Worm (Caenorhabditis elegans) whole organism, late embryonic: ENCODE results near the gene R12B2.6.
A peak's percentile ranks its signal among the peaks of the same experiment; 100 is the strongest.

Source experiments
- C38D4.7 ChIP-seq: fragments of 200-800 bp; sonication (Bioruptor generic); optimal IDR thresholded peaks from 2 replicates; lab custom pipeline; 2018; ENCODE audit warnings: mild to moderate bottlenecking, missing genetic modification characterization, moderate library complexity, missing compliant biosample characterization
- K02D7.2 ChIP-seq: sonication (generic microtip); optimal IDR thresholded peaks from 2 replicates; lab custom pipeline; 2017; ENCODE audit warnings: mild to moderate bottlenecking, missing genetic modification characterization, missing compliant biosample characterization
- Y22D7AL.16 ChIP-seq: sonication (generic microtip); optimal IDR thresholded peaks from 2 replicates; lab custom pipeline; 2016; ENCODE audit warnings: missing genetic modification characterization, missing compliant biosample characterization
- ahr-1 ChIP-seq: sonication (generic microtip); optimal IDR thresholded peaks from 2 replicates; lab custom pipeline; 2016; ENCODE audit warnings: missing genetic modification characterization, missing compliant biosample characterization
- ceh-18 ChIP-seq: sonication (generic microtip); optimal IDR thresholded peaks from 2 replicates; lab custom pipeline; 2016; ENCODE audit warnings: missing genetic modification characterization, missing compliant biosample characterization
- ceh-19 ChIP-seq: fragments of 200-800 bp; sonication (Bioruptor generic); optimal IDR thresholded peaks from 2 replicates; lab custom pipeline; 2018; ENCODE audit warnings: mild to moderate bottlenecking, missing genetic modification characterization, missing compliant biosample characterization
- ceh-2 ChIP-seq: sonication (generic microtip); optimal IDR thresholded peaks from 2 replicates; lab custom pipeline; 2016; ENCODE audit warnings: missing genotype, missing genetic modification characterization, missing compliant biosample characterization
- ceh-24 ChIP-seq: sonication (generic microtip); optimal IDR thresholded peaks from 2 replicates; lab custom pipeline; 2016; ENCODE audit warnings: mild to moderate bottlenecking, missing genetic modification characterization, missing compliant biosample characterization
- ceh-34 ChIP-seq: sonication (generic microtip); optimal IDR thresholded peaks from 2 replicates; lab custom pipeline; 2016; ENCODE audit warnings: mild to moderate bottlenecking, missing genetic modification characterization, missing compliant biosample characterization
- ceh-6 ChIP-seq: fragments of 200-800 bp; sonication (Bioruptor generic); optimal IDR thresholded peaks from 2 replicates; lab custom pipeline; 2018; ENCODE audit warnings: mild to moderate bottlenecking, missing genetic modification characterization, missing compliant biosample characterization
- che-1 ChIP-seq: sonication (generic microtip); optimal IDR thresholded peaks from 2 replicates; lab custom pipeline; 2016; ENCODE audit warnings: mild to moderate bottlenecking, missing genetic modification characterization, missing compliant biosample characterization
- dve-1 ChIP-seq: sonication (generic microtip); optimal IDR thresholded peaks from 2 replicates; lab custom pipeline; 2017; ENCODE audit warnings: antibody characterized with exemption, mild to moderate bottlenecking, missing genetic modification characterization, missing compliant biosample characterization
- elt-2 ChIP-seq: sonication (generic microtip); optimal IDR thresholded peaks from 2 replicates; lab custom pipeline; 2016; ENCODE audit warnings: missing genetic modification reagents, missing genetic modification characterization, missing compliant biosample characterization
- elt-4 ChIP-seq: sonication (generic microtip); optimal IDR thresholded peaks from 2 replicates; lab custom pipeline; 2016; ENCODE audit warnings: missing genetic modification characterization, missing compliant biosample characterization
- ets-4 ChIP-seq: sonication (generic microtip); optimal IDR thresholded peaks from 2 replicates; lab custom pipeline; 2016; ENCODE audit warnings: missing genetic modification characterization, missing compliant biosample characterization
- fax-1 ChIP-seq: sonication (generic microtip); optimal IDR thresholded peaks from 2 replicates; lab custom pipeline; 2016; ENCODE audit warnings: missing genotype, missing genetic modification characterization, missing compliant biosample characterization
- fkh-6 ChIP-seq: sonication (generic microtip); optimal IDR thresholded peaks from 2 replicates; lab custom pipeline; 2016; ENCODE audit warnings: missing genetic modification characterization, missing compliant biosample characterization
- gmeb-2 ChIP-seq: sonication (generic microtip); optimal IDR thresholded peaks from 2 replicates; lab custom pipeline; 2016; ENCODE audit warnings: missing genetic modification characterization, inconsistent platforms, missing compliant biosample characterization
- hlh-13 ChIP-seq: fragments of 200-800 bp; sonication (Bioruptor generic); optimal IDR thresholded peaks from 2 replicates; lab custom pipeline; 2018; ENCODE audit warnings: mild to moderate bottlenecking, missing genetic modification characterization, missing compliant biosample characterization
- hlh-15 ChIP-seq: sonication (generic microtip); optimal IDR thresholded peaks from 2 replicates; lab custom pipeline; 2016; ENCODE audit warnings: missing genetic modification characterization, missing compliant biosample characterization
- hlh-30 ChIP-seq: sonication (generic microtip); optimal IDR thresholded peaks from 2 replicates; lab custom pipeline; 2017; ENCODE audit warnings: antibody characterized with exemption, missing genetic modification characterization, missing compliant biosample characterization; ENCODE audit not compliant: insufficient read depth
- hlh-8 ChIP-seq: sonication (generic microtip); optimal IDR thresholded peaks from 2 replicates; lab custom pipeline; 2016; ENCODE audit warnings: missing genotype, missing genetic modification characterization, missing compliant biosample characterization
- mec-3 ChIP-seq: sonication (generic microtip); optimal IDR thresholded peaks from 2 replicates; lab custom pipeline; 2016; ENCODE audit warnings: borderline replicate concordance, missing genetic modification characterization, missing compliant biosample characterization
- nfya-1 ChIP-seq: sonication (generic microtip); optimal IDR thresholded peaks from 2 replicates; lab custom pipeline; 2017; ENCODE audit warnings: missing genetic modification characterization, mild to moderate bottlenecking, missing compliant biosample characterization, antibody characterized with exemption, moderate library complexity
- nhr-11 ChIP-seq: fragments of 150-350 bp; optimal IDR thresholded peaks from 2 replicates; lab custom pipeline; 2014; ENCODE audit warnings: missing biosample characterization, missing genetic modification characterization
- npax-4 ChIP-seq: sonication (generic microtip); optimal IDR thresholded peaks from 2 replicates; lab custom pipeline; 2016; ENCODE audit warnings: missing genetic modification characterization, missing compliant biosample characterization
- odd-2 ChIP-seq: sonication (generic microtip); optimal IDR thresholded peaks from 2 replicates; lab custom pipeline; 2017; ENCODE audit warnings: antibody characterized with exemption, mild to moderate bottlenecking, missing genetic modification characterization, missing compliant biosample characterization
- pag-3 ChIP-seq: sonication (generic microtip); optimal IDR thresholded peaks from 2 replicates; lab custom pipeline; 2016; ENCODE audit warnings: missing compliant biosample characterization, missing genetic modification characterization, borderline replicate concordance
- pat-9 ChIP-seq: fragments of 200-800 bp; sonication (Bioruptor generic); optimal IDR thresholded peaks from 2 replicates; lab custom pipeline; 2018; ENCODE audit warnings: mild to moderate bottlenecking, missing genetic modification characterization, moderate library complexity, missing compliant biosample characterization
- pros-1 ChIP-seq: fragments of 150-350 bp; optimal IDR thresholded peaks from 2 replicates; lab custom pipeline; 2014; ENCODE audit warnings: missing biosample characterization, missing genetic modification reagents, missing genetic modification characterization
- ref-2 ChIP-seq: sonication (generic microtip); optimal IDR thresholded peaks from 2 replicates; lab custom pipeline; 2016; ENCODE audit warnings: missing genetic modification characterization, missing compliant biosample characterization
- rnt-1 ChIP-seq: sonication (generic microtip); optimal IDR thresholded peaks from 2 replicates; lab custom pipeline; 2016; ENCODE audit warnings: missing genetic modification characterization, missing compliant biosample characterization
- sdc-2 ChIP-seq: sonication (generic microtip); optimal IDR thresholded peaks from 2 replicates; lab custom pipeline; 2016; ENCODE audit warnings: missing genotype, missing genetic modification characterization, missing compliant biosample characterization
- sox-4 ChIP-seq: sonication (generic microtip); optimal IDR thresholded peaks from 2 replicates; lab custom pipeline; 2017; ENCODE audit warnings: mild to moderate bottlenecking, missing genetic modification characterization, inconsistent platforms, missing compliant biosample characterization
- tbx-7 ChIP-seq: sonication (generic microtip); optimal IDR thresholded peaks from 2 replicates; lab custom pipeline; 2016; ENCODE audit warnings: missing genotype, missing genetic modification characterization, missing compliant biosample characterization
- ttx-3 ChIP-seq: sonication (generic microtip); optimal IDR thresholded peaks from 2 replicates; lab custom pipeline; 2016; ENCODE audit warnings: missing genetic modification reagents, missing genetic modification characterization, missing compliant biosample characterization
- unc-42 ChIP-seq: sonication (generic microtip); optimal IDR thresholded peaks from 2 replicates; lab custom pipeline; 2016; ENCODE audit warnings: missing genotype, missing genetic modification characterization, missing compliant biosample characterization
- unc-55 ChIP-seq: sonication (generic microtip); optimal IDR thresholded peaks from 2 replicates; lab custom pipeline; 2017; ENCODE audit warnings: missing biosample characterization, missing genetic modification reagents, missing genetic modification characterization

The R12B2.6 gene

ce11 chrIII:5840277-5840676 lies 6.3 kb upstream of the R12B2.6 start:
- no peak for TF ChIP-seq hlh-15
- peak; percentile 0 for TF ChIP-seq sdc-2 (tag; lab: Kevin White, UChicago)

DNA sequence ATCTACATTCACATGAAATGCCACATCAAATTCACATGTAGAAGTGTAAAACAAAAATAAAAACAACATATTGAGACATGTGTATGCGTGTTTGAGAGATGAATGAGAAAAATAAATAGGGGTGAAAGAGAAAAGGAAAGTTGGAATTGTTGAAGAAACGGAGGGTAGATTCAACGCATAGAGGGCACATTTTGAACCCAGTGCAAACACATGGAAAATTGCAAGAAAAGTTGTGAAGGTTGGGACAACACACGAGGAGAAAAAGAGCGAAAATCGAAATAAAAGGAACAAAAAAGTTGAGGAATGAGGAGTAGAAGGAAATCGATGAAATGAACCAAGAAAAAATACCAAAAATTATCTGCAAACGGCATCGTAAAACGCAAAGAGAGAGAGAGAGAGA lies 5.6 kb upstream of the R12B2.6 start:
- TF ChIP-seq pag-3: no peak
- no peak for TF ChIP-seq unc-42 (tag; lab: Kevin White, UChicago)
- TF ChIP-seq ceh-2 (tag; lab: Kevin White, UChicago): no peak
- no peak for TF ChIP-seq ceh-19 (GFP tag; lab: Kevin White, UChicago)
- no peak for TF ChIP-seq hlh-30 (tag; lab: Kevin White, UChicago)
- no peak for TF ChIP-seq che-1 (tag; lab: Kevin White, UChicago)
- TF ChIP-seq ceh-34 (tag; lab: Kevin White, UChicago): no peak
- TF ChIP-seq C38D4.7 (GFP tag; lab: Kevin White, UChicago): no peak
- TF ChIP-seq npax-4 (tag; lab: Kevin White, UChicago): no peak
- no peak for TF ChIP-seq elt-4 (tag; lab: Kevin White, UChicago)
- TF ChIP-seq dve-1 (tag; lab: Kevin White, UChicago): no peak
- no peak for TF ChIP-seq ceh-6
- no peak for TF ChIP-seq Y22D7AL.16
- no peak for TF ChIP-seq ttx-3 (tag; lab: Kevin White, UChicago)
- no peak for TF ChIP-seq pat-9 (tag; lab: Kevin White, UChicago)
- no peak for TF ChIP-seq pros-1 (tag; lab: Kevin White, UChicago)
- no peak for TF ChIP-seq ref-2 (tag; lab: Kevin White, UChicago)
- no peak for TF ChIP-seq gmeb-2 (tag; lab: Kevin White, UChicago)
- TF ChIP-seq K02D7.2: no peak

DNA sequence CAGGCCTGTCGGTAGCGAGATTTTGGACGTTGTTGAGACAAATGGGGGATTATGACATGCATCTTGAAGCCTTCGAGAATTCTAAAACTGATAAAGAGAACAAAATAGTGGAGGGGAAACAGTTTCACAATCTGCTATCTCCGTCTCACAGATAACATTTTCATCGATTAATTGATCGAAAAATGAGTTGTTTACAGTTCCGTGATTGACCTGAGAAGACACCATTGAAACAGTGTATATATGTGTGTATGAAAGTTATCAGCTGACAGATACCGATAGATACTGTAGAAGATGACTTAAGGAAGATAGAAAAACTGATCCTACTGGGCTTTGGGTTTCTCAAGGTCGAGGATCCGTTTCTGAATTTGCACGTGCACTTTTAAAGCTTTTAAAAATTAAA lies 5.2 kb upstream of the R12B2.6 start:
- TF ChIP-seq elt-2 (tag; lab: Kevin White, UChicago): peak; percentile 23
- TF ChIP-seq fax-1 (tag; lab: Kevin White, UChicago): no peak
- TF ChIP-seq rnt-1 (tag; lab: Kevin White, UChicago): no peak
- no peak for TF ChIP-seq ceh-34 (tag; lab: Kevin White, UChicago)
- TF ChIP-seq ttx-3 (tag; lab: Kevin White, UChicago): no peak
- no peak for TF ChIP-seq mec-3 (tag; lab: Kevin White, UChicago)
- no peak for TF ChIP-seq ceh-24
- no peak for TF ChIP-seq sdc-2 (tag; lab: Kevin White, UChicago)

ce11 chrIII:5838159-5839046 lies 4.5 kb upstream of the R12B2.6 start:
- no peak for TF ChIP-seq dve-1 (tag; lab: Kevin White, UChicago)
- no peak for TF ChIP-seq mec-3 (tag; lab: Kevin White, UChicago)
- peak; percentile 13 for TF ChIP-seq ets-4
- no peak for TF ChIP-seq fax-1 (tag; lab: Kevin White, UChicago)
- TF ChIP-seq rnt-1 (tag; lab: Kevin White, UChicago): peak; percentile 9
- no peak for TF ChIP-seq hlh-13
- TF ChIP-seq ttx-3 (tag; lab: Kevin White, UChicago): no peak
- TF ChIP-seq fkh-6 (tag; lab: Kevin White, UChicago): no peak
- peak; percentile 14 for TF ChIP-seq unc-55 (GFP tag; lab: Kevin White, UChicago)
- peak; percentile 39 for TF ChIP-seq ceh-18 (tag; lab: Kevin White, UChicago)
- TF ChIP-seq odd-2: no peak
- no peak for TF ChIP-seq ceh-19 (GFP tag; lab: Kevin White, UChicago)

- TF ChIP-seq hlh-8 (tag; lab: Kevin White, UChicago) (no peak), C38D4.7 (GFP tag; lab: Kevin White, UChicago) (peak; percentile 18), unc-55 (GFP tag; lab: Kevin White, UChicago) (no peak), sdc-2 (tag; lab: Kevin White, UChicago) (peak; percentile 7), pat-9 (tag; lab: Kevin White, UChicago) (no peak), K02D7.2 (no peak), tbx-7 (no peak), nhr-11 (tag; lab: Kevin White, UChicago) (no peak), sox-4 (tag; lab: Kevin White, UChicago) (no peak), nfya-1 (tag; lab: Kevin White, UChicago) (peak; percentile 4), ahr-1 (tag; lab: Kevin White, UChicago) (no peak)
Observed at ce11 chrIII:5836816-5837215, 2.9 kb upstream of the R12B2.6 start, which contains the start of gene W04D12.1. W04D12.1 (plus strand) TSS chrIII:5836926.
